Fruit fly (Drosophila melanogaster) whole organism: ENCODE data around the gene Dph3.

Experiments
- CG8478 ChIP-seq: fragments of >200 bp; optimal IDR thresholded peaks from 2 replicates; lab custom pipeline; 2018; ENCODE audit warnings: inconsistent platforms
- Dll ChIP-seq: fragments of >200 bp; optimal IDR thresholded peaks from 2 replicates; lab custom pipeline; 2017
- EcR ChIP-seq, 2 experiments: fragments of >200 bp; optimal IDR thresholded peaks; 2 replicates each; lab custom pipeline; 2017; ENCODE audit warnings: missing biosample characterization in 2 of 2, missing genetic modification characterization in 2 of 2, missing genetic modification reagents in 2 of 2
- pan ChIP-seq: fragments of >200 bp; optimal IDR thresholded peaks from 2 replicates; lab custom pipeline; 2017
- psq ChIP-seq: fragments of >200 bp; optimal IDR thresholded peaks from 2 replicates; lab custom pipeline; 2017
- usp ChIP-seq: fragments of >200 bp; optimal IDR thresholded peaks from 2 replicates; lab custom pipeline; 2017; ENCODE audit warnings: missing biosample characterization, missing genetic modification characterization, mixed read lengths

dm6 chr3R:11195792-11196191, 35.9 kb upstream of the Dph3 start, which contains the start of gene CG18577:
- no peak for TF ChIP-seq psq (lab: Kevin White, UChicago)
- no peak for TF ChIP-seq EcR (GFP tag; optimal IDR thresholded peaks at IDR 0.05; lab: Kevin White, UChicago)
- no peak for TF ChIP-seq usp
- TF ChIP-seq Dll (lab: Kevin White, UChicago): no peak
- TF ChIP-seq pan (lab: Kevin White, UChicago): no peak
- TF ChIP-seq CG8478: no peak
